Fruit fly (Drosophila melanogaster): Measurements from ENCODE around the gene CG43335.

CG43335 gene

DNA sequence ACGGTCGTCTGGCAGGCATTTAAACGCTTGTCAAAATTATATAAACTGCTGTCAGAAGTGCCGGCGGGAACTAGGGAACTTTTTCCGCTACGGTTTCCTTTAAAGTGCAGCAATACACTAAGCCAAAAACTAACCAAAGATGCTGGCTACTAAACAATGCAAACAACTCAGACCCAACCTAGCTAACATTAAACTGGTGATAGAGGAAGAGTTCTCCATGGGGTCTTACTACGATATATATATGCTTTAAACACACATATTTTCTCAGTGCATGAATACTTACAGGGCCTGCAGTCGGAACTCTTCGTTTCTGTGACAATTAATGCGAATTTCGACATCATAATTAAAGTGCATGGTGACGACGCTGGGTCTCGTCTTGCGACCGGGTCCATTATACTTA lies 4.3 kb upstream of the CG43335 start:
- TF ChIP-seq Ets21C (GFP tag; optimal IDR thresholded peaks at IDR 0.05) (no peak), Sox14 (GFP tag; optimal IDR thresholded peaks at IDR 0.05) (no peak), Hr38 (GFP tag; optimal IDR thresholded peaks at IDR 0.05) (no peak), esn (GFP tag; optimal IDR thresholded peaks at IDR 0.05) (no peak), CG7368 (GFP tag; optimal IDR thresholded peaks at IDR 0.05) (peak; percentile 68), Blimp-1 (GFP tag; optimal IDR thresholded peaks at IDR 0.05) (no peak), fd85E (GFP tag; optimal IDR thresholded peaks at IDR 0.05) (no peak), Eip78C (GFP tag) (peak; percentile 92), acj6 (GFP tag; optimal IDR thresholded peaks at IDR 0.05) (no peak), CG9139 (GFP tag; optimal IDR thresholded peaks at IDR 0.05) (peak; percentile 56), spab (GFP tag; optimal IDR thresholded peaks at IDR 0.05) (peak; percentile 79), CG3919 (GFP tag; optimal IDR thresholded peaks at IDR 0.05) (peak; percentile 83), CG34406 (GFP tag; optimal IDR thresholded peaks at IDR 0.05) (no peak), CG1621 (tag; optimal IDR thresholded peaks at IDR 0.05) (no peak), CG8319 (GFP tag; optimal IDR thresholded peaks at IDR 0.05) (peak; percentile 69), CG10631 (GFP tag; optimal IDR thresholded peaks at IDR 0.05) (peak; percentile 23), Ets96B (tag; optimal IDR thresholded peaks at IDR 0.05) (peak; percentile 81), vri (GFP tag; optimal IDR thresholded peaks at IDR 0.05) (no peak), dsx (GFP tag; optimal IDR thresholded peaks at IDR 0.05; ENCODE audit: poor library complexity, severe bottlenecking) (peak; percentile 69), CG10669 (GFP tag; optimal IDR thresholded peaks at IDR 0.05) (peak; percentile 86), CG16779 (tag; optimal IDR thresholded peaks at IDR 0.05) (no peak), achi (GFP tag; optimal IDR thresholded peaks at IDR 0.05) (no peak), Eip75B (GFP tag; optimal IDR thresholded peaks at IDR 0.05) (peak; percentile 35), CG6276 (GFP tag; optimal IDR thresholded peaks at IDR 0.05) (no peak), Sox102F (GFP tag; optimal IDR thresholded peaks at IDR 0.05) (no peak), Lpt (GFP tag; optimal IDR thresholded peaks at IDR 0.05) (peak; percentile 12), ss (GFP tag; optimal IDR thresholded peaks at IDR 0.05) (peak; percentile 62 to 81), CG6792 (GFP tag; optimal IDR thresholded peaks at IDR 0.05) (peak; percentile 18), CG6808 (GFP tag; optimal IDR thresholded peaks at IDR 0.05) (peak; percentile 75), CG3032 (tag; optimal IDR thresholded peaks at IDR 0.05) (peak; percentile 68), fkh (GFP tag; optimal IDR thresholded peaks at IDR 0.05) (no peak), eg (GFP tag; IDR thresholded peaks at IDR 0.05) (no peak), CG11762 (GFP tag; optimal IDR thresholded peaks at IDR 0.05; ENCODE audit: insufficient read depth) (peak; percentile 53), pdm3 (GFP tag; optimal IDR thresholded peaks at IDR 0.05) (no peak), CG11902 (GFP tag; optimal IDR thresholded peaks at IDR 0.05) (peak; percentile 76), Gug (GFP tag; IDR thresholded peaks at IDR 0.05) (no peak), net (GFP tag; optimal IDR thresholded peaks at IDR 0.05) (no peak), CG6163 (GFP tag; IDR thresholded peaks at IDR 0.05) (peak; percentile 79), CG15336 (GFP tag; IDR thresholded peaks at IDR 0.05) (no peak), svp (GFP tag) (peak; percentile 70), Smox (GFP tag; optimal IDR thresholded peaks at IDR 0.05) (no peak), cyc (GFP tag; optimal IDR thresholded peaks at IDR 0.05) (peak; percentile 37), CG8119 (GFP tag; IDR thresholded peaks at IDR 0.05) (no peak), CG8632 (GFP tag; optimal IDR thresholded peaks at IDR 0.05) (no peak), CG4318 (GFP tag; optimal IDR thresholded peaks at IDR 0.05) (no peak), topi (GFP tag; optimal IDR thresholded peaks at IDR 0.05) (peak; percentile 54)

All from whole organism, prepupa.